Worm (Caenorhabditis elegans) whole organism, dauer: ENCODE measurements around the gene saps-1.

Experiments used
- unc-62 ChIP-seq: sonication (generic microtip); optimal IDR thresholded peaks from 2 replicates; lab custom pipeline; 2017; ENCODE audit warnings: missing biosample characterization, missing genetic modification reagents, missing genetic modification characterization

Gene saps-1

DNA sequence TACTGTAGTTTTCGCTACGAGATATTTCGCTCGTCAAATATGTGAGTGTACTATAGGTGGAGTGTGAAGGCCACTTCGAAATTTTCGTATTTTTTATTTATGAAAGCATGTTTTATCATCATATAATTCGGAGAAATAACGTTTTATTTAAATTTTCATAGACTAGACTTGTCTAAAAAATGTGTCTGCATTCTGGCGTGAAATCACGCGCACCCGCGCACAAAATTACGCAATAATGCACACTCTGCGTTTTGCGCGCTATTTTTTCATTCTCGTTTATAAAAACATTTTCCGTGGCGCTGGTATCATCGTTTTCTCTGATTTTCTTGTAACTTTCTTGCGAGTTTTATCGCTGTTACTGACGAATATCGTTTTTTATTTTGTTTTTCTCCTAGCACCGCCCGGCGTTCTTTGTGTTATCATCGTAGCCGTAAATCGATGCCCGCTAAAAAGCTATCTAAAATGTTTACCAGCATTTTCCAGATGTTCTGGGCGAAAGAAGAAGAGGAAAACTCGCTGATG is at the start of gene saps-1:
TSS of gene saps-1 (plus strand) at position 472 of the 522 bp plus-strand sequence.
- TF ChIP-seq unc-62 (GFP tag; lab: Kevin White, UChicago): no peak

DNA sequence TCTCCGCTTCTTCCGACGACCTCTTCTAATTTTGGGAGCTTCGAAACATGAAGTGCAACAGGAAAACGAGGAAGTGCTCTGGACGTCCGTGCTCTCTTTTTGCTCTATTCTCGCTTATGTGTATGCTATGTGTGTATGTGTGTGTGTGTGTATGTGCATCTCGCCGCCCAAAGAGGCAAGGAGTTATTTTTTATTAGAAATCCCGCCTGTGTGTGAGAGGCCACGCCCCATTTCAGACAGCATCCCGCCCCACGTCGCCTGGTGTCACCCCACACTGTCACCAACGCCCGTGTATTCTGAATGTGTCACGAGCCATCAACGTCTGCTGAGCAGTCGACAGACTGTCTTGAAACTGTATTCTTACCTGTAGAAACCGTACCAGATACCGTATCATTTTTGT is 42.0 kb upstream of the saps-1 start, which contains the start of gene T05B9.2:
TSS of gene T05B9.2 (plus strand) at position 301 of the 400 bp plus-strand sequence.
- no peak for TF ChIP-seq unc-62 (GFP tag; lab: Kevin White, UChicago)

DNA sequence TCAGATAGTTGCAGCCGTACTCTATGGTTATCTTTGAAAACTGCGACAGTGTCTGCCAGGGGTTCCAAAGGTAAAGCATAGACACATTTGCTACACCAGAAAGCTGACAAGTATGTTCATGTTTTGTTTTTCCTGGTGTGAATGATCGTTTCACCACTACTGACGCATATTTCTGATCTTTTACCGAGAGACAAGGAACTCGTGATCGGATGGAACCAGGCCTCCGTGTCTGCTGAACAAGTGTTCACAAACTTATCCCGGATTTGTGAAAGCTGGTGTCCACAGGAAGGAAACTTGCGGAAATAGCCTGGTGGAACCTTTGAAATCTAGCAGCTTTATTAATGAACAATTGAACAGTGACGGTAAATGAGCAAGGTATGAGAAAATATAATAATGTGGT is 37.7 kb upstream of the saps-1 start:
- no peak for TF ChIP-seq unc-62 (GFP tag; lab: Kevin White, UChicago)

DNA sequence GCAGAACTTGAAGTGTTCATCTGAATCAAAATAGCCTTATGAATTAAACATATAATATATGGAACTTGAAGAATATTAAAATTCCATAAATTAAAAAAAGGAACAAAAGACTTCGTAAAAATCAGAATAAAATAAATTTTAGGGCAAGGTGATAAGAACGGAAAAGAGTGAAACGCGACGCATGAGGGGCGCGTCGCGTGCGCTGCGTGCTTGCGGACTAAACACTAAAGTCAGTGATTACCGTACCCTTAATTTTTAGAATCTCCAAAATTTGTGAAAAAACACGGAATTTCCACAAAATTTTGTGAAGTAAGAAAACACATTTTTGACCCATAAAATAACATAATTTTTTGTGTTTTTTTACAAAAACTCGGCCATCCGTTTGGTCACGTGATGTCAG is 36.3 kb upstream of the saps-1 start, which contains the start of gene T05B9.1:
TSS of gene T05B9.1 (minus strand) at position 20 of the 400 bp plus-strand sequence.
- TF ChIP-seq unc-62 (GFP tag; lab: Kevin White, UChicago): no peak

DNA sequence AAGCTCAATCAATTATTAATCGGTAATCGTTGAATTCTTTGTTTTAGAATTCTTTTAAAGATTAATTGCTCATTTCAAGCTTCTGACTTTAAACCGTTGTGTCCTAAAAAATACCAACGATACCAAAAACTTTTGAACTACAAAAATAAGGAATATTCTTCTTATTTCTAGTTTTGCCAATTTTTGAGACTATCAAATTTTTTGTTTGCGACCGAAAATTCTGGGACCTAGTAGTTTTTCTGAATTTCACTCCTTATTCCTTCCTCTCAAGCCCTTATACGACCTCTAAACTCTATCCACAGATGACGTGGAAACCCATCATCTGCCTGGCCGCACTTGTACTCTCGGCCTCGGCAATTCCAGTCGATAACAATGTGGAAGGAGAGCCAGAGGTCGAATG is 28.7 kb upstream of the saps-1 start, which contains the start of gene cut-1:
TSS of gene cut-1 (plus strand) at position 301 of the 400 bp plus-strand sequence.
- TF ChIP-seq unc-62 (GFP tag; lab: Kevin White, UChicago): no peak

DNA sequence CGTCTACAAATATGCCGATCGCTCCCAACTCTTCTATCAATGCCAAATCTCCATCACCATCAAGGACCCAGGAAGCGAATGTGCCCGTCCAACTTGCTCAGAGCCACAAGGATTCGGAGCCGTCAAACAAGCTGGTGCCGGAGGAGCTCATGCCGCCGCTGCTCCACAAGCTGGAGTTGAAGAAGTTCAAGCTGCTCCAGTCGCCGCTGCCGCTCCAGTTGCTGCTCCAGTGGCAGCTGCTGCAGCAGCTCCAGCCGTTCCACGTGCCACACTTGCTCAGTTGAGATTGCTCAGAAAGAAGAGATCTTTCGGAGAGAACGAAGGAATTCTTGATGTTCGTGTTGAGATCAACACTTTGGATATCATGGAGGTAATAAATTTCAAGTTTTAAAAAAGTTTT is 26.7 kb upstream of the saps-1 start:
- no peak for TF ChIP-seq unc-62 (GFP tag; lab: Kevin White, UChicago)

DNA sequence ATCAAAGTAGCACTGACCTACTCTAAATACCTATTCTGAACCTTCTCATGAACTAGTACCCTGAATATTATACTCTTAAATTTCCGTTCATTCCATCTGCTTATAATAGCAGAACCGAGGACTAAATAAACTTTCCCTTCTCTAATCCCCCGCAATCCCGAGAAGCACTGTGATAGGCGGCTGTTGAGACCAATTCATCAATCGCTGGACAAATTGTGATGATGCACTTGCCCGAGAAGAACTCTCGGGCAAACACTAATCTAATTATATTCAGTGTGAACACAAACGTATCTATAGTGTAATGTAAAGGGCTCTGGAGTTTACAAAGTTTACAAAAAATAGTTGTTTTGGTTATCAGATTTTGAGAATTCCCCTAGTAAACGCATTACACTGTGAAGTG is 22.6 kb upstream of the saps-1 start:
- TF ChIP-seq unc-62 (GFP tag; lab: Kevin White, UChicago): no peak

DNA sequence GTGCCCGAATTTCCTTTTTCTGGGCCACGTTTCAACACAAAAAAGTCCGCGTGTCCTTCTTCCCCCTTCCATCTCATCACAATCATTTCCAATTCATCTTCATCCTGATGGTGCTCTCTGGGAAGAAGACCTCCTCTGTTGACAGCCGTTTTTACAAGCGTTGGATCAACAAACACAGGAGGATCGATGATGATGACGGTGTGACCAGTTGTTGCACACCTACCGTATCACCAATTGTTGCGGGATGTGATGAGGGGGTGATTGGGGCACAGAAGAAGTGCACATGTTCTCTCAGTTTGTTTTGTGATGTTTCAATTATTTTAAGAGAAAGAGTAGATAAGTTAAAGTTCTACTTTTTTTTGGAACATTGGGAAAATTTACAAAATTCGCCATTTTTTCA is 22.0 kb upstream of the saps-1 start:
- TF ChIP-seq unc-62 (GFP tag; lab: Kevin White, UChicago): no peak

DNA sequence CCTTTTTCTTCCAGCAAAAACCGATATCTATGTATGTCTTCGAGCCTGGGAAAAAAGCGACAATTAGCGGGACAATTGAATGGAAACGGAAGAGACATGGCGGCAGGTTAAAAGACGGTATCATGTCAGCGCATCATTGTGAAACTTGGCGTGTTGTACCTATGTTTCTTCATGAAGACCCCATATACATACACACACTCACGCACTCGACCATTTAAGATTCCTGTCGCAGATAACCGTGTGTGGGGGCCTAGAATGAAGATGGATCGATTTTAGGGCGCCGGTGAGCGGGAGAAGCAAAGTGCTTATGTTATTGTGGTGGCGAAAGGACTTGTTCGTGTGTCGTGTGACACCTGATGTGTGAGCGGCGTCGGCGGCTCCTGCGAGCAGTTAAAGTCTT is 20.6 kb upstream of the saps-1 start:
- TF ChIP-seq unc-62 (GFP tag; lab: Kevin White, UChicago): no peak

DNA sequence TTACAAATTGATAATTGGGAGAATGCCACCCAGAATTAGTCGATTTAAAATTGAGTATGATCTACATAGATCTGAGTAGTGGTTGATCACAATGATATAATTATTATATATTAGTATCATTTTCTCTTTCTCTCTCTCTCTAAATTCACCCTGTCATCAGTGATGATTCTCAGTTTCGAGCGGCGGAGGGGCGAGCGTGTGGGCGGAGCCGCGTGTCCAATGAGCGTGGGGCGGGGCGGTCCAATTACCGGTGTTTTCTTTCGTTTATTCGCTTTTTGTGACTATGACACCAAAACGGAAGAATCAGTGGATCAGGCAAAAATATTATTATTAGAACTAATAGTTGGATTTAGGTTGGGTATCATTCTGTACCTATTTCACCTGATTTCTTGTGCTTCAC is 17.5 kb upstream of the saps-1 start:
- no peak for TF ChIP-seq unc-62 (GFP tag; lab: Kevin White, UChicago)

DNA sequence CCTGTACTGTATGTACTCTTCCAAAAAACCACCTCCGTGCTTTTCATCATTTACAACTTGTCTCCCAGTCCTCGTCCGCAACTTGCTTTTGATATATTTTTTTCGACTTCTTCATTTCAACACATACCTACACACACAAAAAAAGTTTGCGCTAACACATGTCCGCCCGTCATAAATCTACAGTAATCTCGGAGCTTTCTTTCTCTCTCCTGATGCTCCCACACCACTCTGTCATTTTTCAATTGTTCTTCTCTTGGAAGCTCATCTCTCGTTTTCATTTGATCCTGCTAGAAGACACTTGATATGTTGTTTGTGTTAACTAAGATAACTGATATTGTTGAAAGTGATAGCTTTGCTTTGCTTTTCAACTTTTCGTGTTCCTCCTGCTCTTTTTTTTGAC is 16.3 kb upstream of the saps-1 start:
- no peak for TF ChIP-seq unc-62 (GFP tag; lab: Kevin White, UChicago)

DNA sequence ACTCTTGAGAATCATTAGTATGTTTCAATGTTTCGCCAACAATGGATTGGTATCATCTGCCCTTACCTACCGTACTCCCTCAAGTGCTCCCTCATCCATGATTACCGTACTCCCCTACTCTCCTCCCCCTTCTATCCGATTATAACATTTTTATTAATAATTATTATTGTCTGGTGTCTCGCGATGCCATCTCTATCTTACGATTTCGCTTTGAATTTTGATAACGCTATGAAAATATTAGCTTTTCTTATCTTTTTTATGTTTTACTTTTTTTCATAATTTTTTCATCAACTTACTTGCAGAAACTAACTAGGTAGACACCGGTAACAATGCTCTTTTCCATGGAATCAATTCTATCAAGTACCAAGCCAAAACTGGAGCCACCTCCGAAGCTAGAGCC is 15.8 kb upstream of the saps-1 start, which contains the start of gene unc-130:
TSS of gene unc-130 (plus strand) at position 301 of the 400 bp plus-strand sequence.
- TF ChIP-seq unc-62 (GFP tag; lab: Kevin White, UChicago): no peak

DNA sequence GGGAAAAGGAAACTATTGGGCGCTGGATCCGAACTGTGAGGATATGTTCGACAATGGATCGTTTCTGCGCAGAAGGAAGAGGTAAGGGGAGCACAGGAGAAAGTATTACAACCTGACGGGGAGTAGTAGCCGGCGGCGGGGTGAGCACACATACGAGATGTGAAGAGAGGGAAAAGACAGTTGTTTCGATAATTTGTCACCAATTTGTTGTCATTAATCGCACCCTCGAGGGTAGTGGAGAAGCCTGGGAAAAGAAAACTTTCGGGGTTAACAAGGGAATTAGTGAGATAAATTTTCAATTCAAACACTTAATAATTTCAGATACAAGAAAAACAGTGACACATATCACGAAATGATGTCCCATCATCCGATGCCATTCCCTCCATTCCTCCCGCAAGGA is 14.5 kb upstream of the saps-1 start:
- TF ChIP-seq unc-62 (GFP tag; lab: Kevin White, UChicago): no peak

DNA sequence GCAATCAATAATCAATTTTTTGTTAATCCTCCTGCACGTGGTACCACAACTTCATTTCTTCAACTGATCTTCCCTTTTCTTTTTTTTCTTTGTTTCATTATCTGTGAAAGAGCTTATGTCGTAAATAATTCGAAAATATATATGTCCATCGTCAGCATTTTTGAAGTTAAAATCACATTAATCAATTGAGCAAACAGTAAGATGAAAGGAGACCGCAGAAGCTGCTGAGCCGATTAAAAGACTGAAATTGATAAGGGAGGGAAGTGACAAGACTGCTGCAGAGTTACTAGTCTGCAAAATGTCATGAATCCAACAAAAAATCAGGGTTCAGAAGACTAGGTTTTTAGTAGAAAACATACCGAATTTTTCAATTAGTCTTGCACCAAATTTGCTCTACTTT is 13.7 kb upstream of the saps-1 start:
- no peak for TF ChIP-seq unc-62 (GFP tag; lab: Kevin White, UChicago)

DNA sequence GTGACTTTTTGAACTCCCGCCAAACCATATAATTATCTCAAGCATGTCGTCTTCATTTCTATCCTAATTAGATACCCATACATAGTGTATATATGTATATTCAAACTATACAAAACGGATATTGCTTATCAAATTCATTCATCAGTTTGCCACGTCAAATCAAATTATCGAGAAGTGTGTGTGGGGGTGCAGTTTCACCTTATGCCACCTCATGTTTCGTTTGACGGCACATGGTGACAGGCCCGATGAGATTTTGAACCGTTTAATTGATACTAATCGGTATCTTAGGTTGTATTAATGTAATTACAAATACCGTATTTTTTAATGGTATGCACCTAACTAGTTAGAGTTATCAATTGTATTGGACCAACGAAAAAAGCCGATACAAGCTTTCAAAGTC is 12.8 kb upstream of the saps-1 start:
- no peak for TF ChIP-seq unc-62 (GFP tag; lab: Kevin White, UChicago)

DNA sequence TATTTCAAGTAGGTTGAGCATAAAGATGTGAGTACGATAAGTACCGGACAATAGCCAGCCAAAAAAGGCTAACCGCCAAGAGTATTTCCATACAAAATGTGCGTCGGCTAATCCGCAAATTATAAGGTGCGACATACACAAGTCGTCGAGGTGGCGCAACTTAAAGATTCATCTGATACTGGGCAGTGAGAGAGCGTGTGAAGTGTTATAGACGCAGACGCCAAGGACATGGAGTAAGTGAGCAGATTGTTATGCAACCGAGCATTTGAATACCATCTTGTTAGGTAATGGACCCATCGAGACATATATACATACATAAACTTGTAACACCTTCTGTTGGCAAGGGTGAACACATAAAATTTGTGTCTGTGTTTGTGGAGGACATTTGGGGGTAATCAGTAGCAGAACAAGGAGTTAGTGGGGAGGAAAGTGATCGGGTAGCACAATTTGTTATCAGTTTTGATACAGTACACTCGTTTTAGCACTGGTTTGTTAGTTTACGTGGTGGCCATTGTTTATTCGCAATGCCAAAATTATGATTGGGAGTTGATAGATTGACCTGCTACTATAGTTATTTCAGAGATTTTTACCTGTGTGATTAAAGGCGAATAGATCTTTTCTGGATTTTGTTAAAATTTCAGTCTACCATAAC is 12.1 kb upstream of the saps-1 start:
- TF ChIP-seq unc-62 (GFP tag; lab: Kevin White, UChicago): no peak

DNA sequence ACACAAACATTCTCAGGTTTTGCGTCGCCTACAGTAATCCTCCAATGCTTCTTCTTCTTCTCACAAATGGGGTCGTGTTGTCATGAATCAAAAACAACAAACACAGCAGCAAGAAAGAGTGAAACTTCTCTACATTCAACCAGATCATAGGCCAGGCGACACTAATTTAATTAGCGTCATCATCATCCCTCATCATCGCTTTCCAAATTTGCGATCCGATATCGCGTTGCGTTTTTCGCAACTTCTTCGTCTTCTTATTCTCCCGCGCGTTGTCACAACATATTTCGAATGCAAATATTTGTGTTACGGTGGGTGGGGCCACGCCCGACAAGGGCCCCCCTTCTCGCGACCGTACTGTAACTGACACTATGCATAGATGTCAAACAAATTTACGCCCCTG is 11.0 kb upstream of the saps-1 start:
- TF ChIP-seq unc-62 (GFP tag; lab: Kevin White, UChicago): no peak
